Fruit fly (Drosophila melanogaster): ENCODE results near the gene CG33229.

dm6 chr3L:174501-174900 is 49.2 kb upstream of the CG33229 start:
- TF ChIP-seq PHDP (tag; optimal IDR thresholded peaks at IDR 0.05) = peak; percentile 18
- TF ChIP-seq HLHmδ (GFP tag; optimal IDR thresholded peaks at IDR 0.05) = no peak

All from whole organism, embryonic.